Worm (Caenorhabditis elegans) whole organism, L2 larva: Measurements from ENCODE around the gene ncs-7.

ENCODE experiments used
- C34F6.9 ChIP-seq: fragments of 150-350 bp; optimal IDR thresholded peaks from 2 replicates; lab custom pipeline; 2014; ENCODE audit warnings: missing biosample characterization, missing genetic modification characterization
- F13H6.1 ChIP-seq: sonication (generic microtip); optimal IDR thresholded peaks from 2 replicates; lab custom pipeline; 2016; ENCODE audit warnings: missing genetic modification characterization, missing compliant biosample characterization
- R02D3.7 ChIP-seq: fragments of 150-350 bp; optimal IDR thresholded peaks from 2 replicates; lab custom pipeline; 2014; ENCODE audit warnings: missing biosample characterization, missing genetic modification characterization
- ZK546.5 ChIP-seq: sonication (generic microtip); optimal IDR thresholded peaks from 2 replicates; lab custom pipeline; 2017; ENCODE audit warnings: missing biosample characterization, missing genetic modification characterization
- aly-2 ChIP-seq: fragments of 150-350 bp; optimal IDR thresholded peaks from 2 replicates; lab custom pipeline; 2014; ENCODE audit warnings: missing biosample characterization, missing genetic modification characterization
- ama-1 ChIP-seq: fragments of 150-350 bp; optimal IDR thresholded peaks from 2 replicates; lab custom pipeline; 2018; ENCODE audit warnings: inconsistent platforms
- blmp-1 ChIP-seq: sonication (generic microtip); optimal IDR thresholded peaks from 2 replicates; lab custom pipeline; 2017; ENCODE audit warnings: missing genetic modification characterization, mild to moderate bottlenecking, missing compliant biosample characterization, antibody characterized with exemption, moderate library complexity; ENCODE audit not compliant: insufficient read depth
- ceh-16 ChIP-seq: fragments of 150-350 bp; optimal IDR thresholded peaks from 2 replicates; lab custom pipeline; 2014; ENCODE audit warnings: missing biosample characterization, missing genetic modification characterization
- ceh-82 ChIP-seq: fragments of 150-350 bp; optimal IDR thresholded peaks from 2 replicates; lab custom pipeline; 2014; ENCODE audit warnings: missing biosample characterization, missing genetic modification characterization
- crh-2 ChIP-seq: sonication (generic microtip); optimal IDR thresholded peaks from 2 replicates; lab custom pipeline; 2017; ENCODE audit warnings: missing biosample characterization, missing genetic modification characterization
- egl-27 ChIP-seq: sonication (generic microtip); optimal IDR thresholded peaks from 3 replicates; lab custom pipeline; 2017; ENCODE audit warnings: missing biosample characterization, missing genetic modification reagents, missing genetic modification characterization
- elt-3 ChIP-seq: sonication (generic microtip); optimal IDR thresholded peaks from 2 replicates; lab custom pipeline; 2017; ENCODE audit warnings: missing biosample characterization, missing genetic modification characterization
- fos-1 ChIP-seq: fragments of 150-350 bp; optimal IDR thresholded peaks from 2 replicates; lab custom pipeline; 2014; ENCODE audit warnings: missing biosample characterization, missing genetic modification characterization
- gmeb-1 ChIP-seq: fragments of 150-350 bp; optimal IDR thresholded peaks from 2 replicates; lab custom pipeline; 2014; ENCODE audit warnings: missing biosample characterization, missing genetic modification characterization
- lin-11 ChIP-seq: fragments of 150-350 bp; sonication (generic microtip); optimal IDR thresholded peaks from 2 replicates; lab custom pipeline; 2014; ENCODE audit warnings: missing biosample characterization, missing genetic modification characterization, inconsistent platforms, mixed read lengths
- lin-13 ChIP-seq: fragments of 150-350 bp; optimal IDR thresholded peaks from 2 replicates; lab custom pipeline; 2014; ENCODE audit warnings: missing biosample characterization, missing genetic modification reagents, missing genetic modification characterization
- lsy-2 ChIP-seq, 2 experiments: fragments of 150-350 bp in 1 of 2; sonication (generic microtip) in 1 of 2; optimal IDR thresholded peaks; 2 replicates each; lab custom pipeline; 2014 to 2017; ENCODE audit warnings: missing biosample characterization in 2 of 2, missing genetic modification characterization in 2 of 2
- mab-5 ChIP-seq: fragments of 150-350 bp; optimal IDR thresholded peaks from 2 replicates; lab custom pipeline; 2014; ENCODE audit warnings: missing biosample characterization, missing genetic modification characterization
- mbf-1 ChIP-seq: sonication (generic microtip); optimal IDR thresholded peaks from 2 replicates; lab custom pipeline; 2017; ENCODE audit warnings: missing biosample characterization, missing genetic modification characterization
- mdl-1 ChIP-seq, 2 experiments: fragments of 150-350 bp in 1 of 2; sonication (generic microtip) in 1 of 2; optimal IDR thresholded peaks; 2 replicates each; lab custom pipeline; 2017; ENCODE audit warnings: missing biosample characterization in 2 of 2, missing genetic modification characterization in 2 of 2
- nhr-10 ChIP-seq: sonication (generic microtip); optimal IDR thresholded peaks from 2 replicates; lab custom pipeline; 2017; ENCODE audit warnings: missing biosample characterization, missing genetic modification characterization
- nhr-11 ChIP-seq: fragments of 150-350 bp; optimal IDR thresholded peaks from 2 replicates; lab custom pipeline; 2014; ENCODE audit warnings: missing biosample characterization, missing genetic modification characterization
- nhr-12 ChIP-seq: fragments of 150-350 bp; optimal IDR thresholded peaks from 2 replicates; lab custom pipeline; 2014; ENCODE audit warnings: missing biosample characterization, missing genetic modification characterization
- nhr-129 ChIP-seq: fragments of 150-350 bp; optimal IDR thresholded peaks from 2 replicates; lab custom pipeline; 2014; ENCODE audit warnings: missing biosample characterization, missing genetic modification characterization
- nhr-21 ChIP-seq: fragments of 150-350 bp; optimal IDR thresholded peaks from 2 replicates; lab custom pipeline; 2014; ENCODE audit warnings: missing biosample characterization, missing genetic modification characterization
- nhr-23 ChIP-seq: fragments of 150-350 bp; optimal IDR thresholded peaks from 2 replicates; lab custom pipeline; 2014; ENCODE audit warnings: missing biosample characterization, missing genetic modification reagents, missing genetic modification characterization
- nhr-237 ChIP-seq: fragments of 150-350 bp; optimal IDR thresholded peaks from 2 replicates; lab custom pipeline; 2014; ENCODE audit warnings: missing biosample characterization, missing genetic modification characterization
- nhr-25 ChIP-seq: fragments of 150-350 bp; sonication (generic microtip); optimal IDR thresholded peaks from 3 replicates; lab custom pipeline; 2014; ENCODE audit warnings: missing biosample characterization, missing genetic modification characterization
- nhr-6 ChIP-seq: fragments of 150-350 bp; optimal IDR thresholded peaks from 2 replicates; lab custom pipeline; 2014; ENCODE audit warnings: missing biosample characterization, missing genetic modification characterization
- sem-4 ChIP-seq: fragments of 150-350 bp; optimal IDR thresholded peaks from 2 replicates; lab custom pipeline; 2014; ENCODE audit warnings: missing biosample characterization, missing genetic modification reagents, missing genetic modification characterization
- skn-1 ChIP-seq: sonication (generic microtip); optimal IDR thresholded peaks from 2 replicates; lab custom pipeline; 2017; ENCODE audit warnings: missing biosample characterization, missing genetic modification characterization
- sma-3 ChIP-seq: sonication (generic microtip); optimal IDR thresholded peaks from 2 replicates; lab custom pipeline; 2016; ENCODE audit warnings: missing genetic modification reagents, missing genetic modification characterization, missing compliant biosample characterization
- sma-9 ChIP-seq, 2 experiments: fragments of 150-350 bp in 1 of 2; sonication (generic microtip) in 1 of 2; optimal IDR thresholded peaks; 2 replicates each; lab custom pipeline; 2014 to 2016; ENCODE audit warnings: missing genetic modification characterization in 2 of 2, mild to moderate bottlenecking in 1 of 2, missing biosample characterization in 1 of 2, missing compliant biosample characterization in 1 of 2, missing genetic modification reagents in 1 of 2, moderate library complexity in 1 of 2
- snpc-4 ChIP-seq: fragments of 150-350 bp; optimal IDR thresholded peaks from 2 replicates; lab custom pipeline; 2014; ENCODE audit warnings: missing biosample characterization, missing genetic modification characterization
- unc-55 ChIP-seq: fragments of 150-350 bp; sonication (generic microtip); optimal IDR thresholded peaks from 3 replicates; lab custom pipeline; 2014; ENCODE audit warnings: missing biosample characterization, missing genetic modification reagents, missing genetic modification characterization
- unc-62 ChIP-seq: fragments of 150-350 bp; optimal IDR thresholded peaks from 2 replicates; lab custom pipeline; 2014; ENCODE audit warnings: missing biosample characterization, missing genetic modification reagents, missing genetic modification characterization
- zag-1 ChIP-seq: fragments of 150-350 bp; optimal IDR thresholded peaks from 2 replicates; lab custom pipeline; 2014; ENCODE audit warnings: missing biosample characterization, missing genetic modification characterization
- ztf-11 ChIP-seq: sonication (generic microtip); optimal IDR thresholded peaks from 2 replicates; lab custom pipeline; 2017; ENCODE audit warnings: missing biosample characterization, missing genetic modification characterization
- ztf-4 ChIP-seq: fragments of 150-350 bp; optimal IDR thresholded peaks from 2 replicates; lab custom pipeline; 2014; ENCODE audit warnings: missing biosample characterization, missing genetic modification characterization

The ncs-7 gene

DNA sequence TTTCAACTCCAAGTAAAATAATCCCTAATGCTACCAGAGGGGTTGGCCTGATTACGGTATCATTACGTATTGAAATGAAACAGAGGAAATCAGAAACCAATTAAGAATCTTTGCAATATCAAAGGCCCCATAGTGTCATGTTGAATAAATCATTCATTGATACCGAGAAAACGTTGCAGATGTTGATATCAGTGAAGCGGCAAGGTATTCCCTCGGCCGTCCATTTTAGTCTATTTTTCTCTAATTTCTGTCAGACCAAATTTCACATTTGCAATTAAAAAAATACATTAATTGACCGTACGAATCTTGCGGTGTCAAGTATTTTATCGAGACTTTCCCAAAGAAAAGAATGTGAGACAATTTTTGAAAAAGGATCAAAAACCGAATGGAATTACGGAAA, 19.9 kb downstream of the ncs-7 start:
- no peak for TF ChIP-seq nhr-129 (tag; lab: Kevin White, UChicago)
- no peak for TF ChIP-seq nhr-237 (tag; lab: Kevin White, UChicago)
- peak; percentile 17 for TF ChIP-seq blmp-1 (tag; lab: Kevin White, UChicago)
- peak; percentile 76 for TF ChIP-seq sma-9 (GFP tag; optimal IDR thresholded peaks at IDR 0.05; lab: Kevin White, UChicago)
- no peak for TF ChIP-seq sma-9 (tag; optimal IDR thresholded peaks at IDR 0.05; lab: Kevin White, UChicago)
- TF ChIP-seq lsy-2 (tag; optimal IDR thresholded peaks at IDR 0.05; lab: Kevin White, UChicago) = no peak
- no peak for TF ChIP-seq ZK546.5 (tag; lab: Kevin White, UChicago)
- no peak for TF ChIP-seq C34F6.9 (tag; lab: Kevin White, UChicago)

DNA sequence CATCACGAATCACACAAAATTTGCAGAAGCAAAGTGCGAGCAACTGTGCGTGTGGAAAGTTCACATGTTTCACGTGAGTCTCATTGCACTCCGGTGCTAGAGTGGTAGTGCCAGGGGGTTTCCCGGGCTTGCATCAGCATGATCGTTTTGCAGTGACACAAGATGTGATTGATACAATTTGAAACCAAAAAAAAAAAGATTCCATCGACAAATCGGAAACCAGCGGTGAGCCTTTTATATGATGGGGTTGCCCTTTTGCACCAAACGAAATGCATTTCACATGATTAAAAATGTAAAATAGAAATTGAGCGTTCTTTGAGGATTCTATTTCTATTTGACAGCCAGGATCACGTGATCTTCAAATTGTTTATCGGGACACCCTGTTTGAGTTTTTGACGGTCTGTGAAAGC, 22.0 kb downstream of the ncs-7 start:
- TF ChIP-seq nhr-6 (no peak), sma-3 (GFP tag; lab: Kevin White, UChicago) (peak; percentile 4), nhr-129 (tag; lab: Kevin White, UChicago) (peak; percentile 89), unc-62 (no peak), fos-1 (tag; lab: Kevin White, UChicago) (peak; percentile 35), sma-9 (GFP tag; optimal IDR thresholded peaks at IDR 0.05; lab: Kevin White, UChicago) (peak; percentile 92), sma-9 (tag; optimal IDR thresholded peaks at IDR 0.05; lab: Kevin White, UChicago) (no peak), mdl-1 (tag; optimal IDR thresholded peaks at IDR 0.05; lab: Kevin White, UChicago) (peak; percentile 35 to 36), ceh-16 (tag; lab: Kevin White, UChicago) (no peak), snpc-4 (no peak), nhr-21 (peak; percentile 55), lsy-2 (tag; optimal IDR thresholded peaks at IDR 0.05; lab: Kevin White, UChicago) (peak in 1 of 2 experiments; percentile 49), nhr-25 (tag; lab: Kevin White, UChicago) (no peak), elt-3 (no peak), crh-2 (tag; lab: Kevin White, UChicago) (peak; percentile 51), F13H6.1 (tag; lab: Kevin White, UChicago) (peak; percentile 42), ztf-11 (no peak)
- TF ChIP-seq, all 48 proteins: peak for 9

DNA sequence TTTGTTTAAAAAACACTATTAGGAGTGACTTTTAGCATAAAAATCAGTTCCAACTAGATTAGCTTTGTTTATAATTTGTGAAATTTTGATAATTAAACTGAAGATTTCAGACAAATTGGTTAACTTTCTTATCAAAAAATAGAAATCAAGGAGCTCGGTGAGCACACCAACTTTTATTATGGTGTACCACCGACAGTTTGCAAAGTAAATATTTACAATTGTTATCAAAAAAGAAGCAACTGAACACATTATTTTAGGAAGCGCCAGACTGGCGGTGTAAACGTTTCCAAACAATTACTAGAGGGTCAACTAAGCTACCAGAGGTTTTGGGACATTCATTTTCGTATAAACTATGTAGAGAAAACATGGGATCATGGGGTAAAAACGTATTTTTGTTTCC, 23.2 kb downstream of the ncs-7 start:
- no peak for TF ChIP-seq ama-1 (lab: Kevin White, UChicago)
- TF ChIP-seq nhr-12 (tag; lab: Kevin White, UChicago) = no peak
- peak; percentile 5 for TF ChIP-seq F13H6.1 (tag; lab: Kevin White, UChicago)
- peak; percentile 29 for TF ChIP-seq sma-9 (GFP tag; optimal IDR thresholded peaks at IDR 0.05; lab: Kevin White, UChicago)
- TF ChIP-seq sma-9 (tag; optimal IDR thresholded peaks at IDR 0.05; lab: Kevin White, UChicago) = no peak
- TF ChIP-seq ztf-11 = no peak
- no peak for TF ChIP-seq mbf-1 (tag; lab: Kevin White, UChicago)

DNA sequence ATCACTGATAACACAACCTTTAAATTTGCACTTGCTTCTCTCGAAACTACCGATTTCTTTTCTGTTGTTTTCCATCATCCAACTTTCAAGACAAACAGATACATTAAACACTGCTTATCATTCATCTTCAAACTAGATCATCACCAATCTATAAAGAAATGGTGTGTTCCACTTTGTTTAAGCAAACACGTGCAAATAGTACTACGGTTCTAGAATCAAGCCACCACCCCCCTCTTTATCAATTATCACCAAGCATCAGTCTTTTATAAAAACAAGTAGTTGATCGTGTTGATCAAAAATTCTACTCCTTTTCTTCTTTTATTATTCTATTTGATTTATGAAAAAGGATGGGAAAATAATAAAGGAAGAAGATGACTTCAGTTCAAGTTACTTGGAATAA, 24.1 kb downstream of the ncs-7 start:
- TF ChIP-seq egl-27 (tag; lab: Kevin White, UChicago) (peak; percentile 8), mdl-1 (tag; optimal IDR thresholded peaks at IDR 0.05; lab: Kevin White, UChicago) (peak; percentile 30 to 66), sma-3 (GFP tag; lab: Kevin White, UChicago) (peak; percentile 46), blmp-1 (tag; lab: Kevin White, UChicago) (peak; percentile 36), gmeb-1 (tag; lab: Kevin White, UChicago) (peak; percentile 25), ztf-11 (no peak), nhr-21 (peak; percentile 50), skn-1 (tag; lab: Kevin White, UChicago) (no peak), nhr-25 (tag; lab: Kevin White, UChicago) (peak; percentile 85), lsy-2 (tag; optimal IDR thresholded peaks at IDR 0.05; lab: Kevin White, UChicago) (peak in 1 of 2 experiments; percentile 28), crh-2 (tag; lab: Kevin White, UChicago) (peak; percentile 56), nhr-11 (tag; lab: Kevin White, UChicago) (no peak), sma-9 (GFP tag; optimal IDR thresholded peaks at IDR 0.05; lab: Kevin White, UChicago) (peak; percentile 80), sma-9 (tag; optimal IDR thresholded peaks at IDR 0.05; lab: Kevin White, UChicago) (no peak)
- TF ChIP-seq, all 48 proteins: peak for 10

DNA sequence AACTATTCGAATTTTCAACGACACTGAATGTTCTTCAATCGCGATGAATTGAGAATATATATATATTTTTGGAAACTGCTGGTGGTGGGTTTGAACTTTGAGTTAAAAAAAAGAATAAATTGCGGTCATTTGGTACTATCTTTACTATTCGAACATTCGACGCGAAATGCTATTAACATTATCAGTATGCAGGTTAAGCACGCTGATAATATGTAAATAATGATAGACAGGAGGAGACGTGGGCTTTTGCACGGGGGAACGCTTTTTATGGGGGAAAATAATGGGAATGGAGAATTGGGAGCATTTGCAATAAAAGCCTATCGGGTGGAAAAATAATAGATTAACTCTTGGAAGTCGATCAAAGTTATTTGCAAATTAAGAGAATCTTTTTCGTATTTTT, 24.6 kb downstream of the ncs-7 start:
- TF ChIP-seq sma-9 (GFP tag; optimal IDR thresholded peaks at IDR 0.05; lab: Kevin White, UChicago) (peak; percentile 18), sma-9 (tag; optimal IDR thresholded peaks at IDR 0.05; lab: Kevin White, UChicago) (no peak), fos-1 (tag; lab: Kevin White, UChicago) (peak; percentile 73), ama-1 (lab: Kevin White, UChicago) (no peak)

DNA sequence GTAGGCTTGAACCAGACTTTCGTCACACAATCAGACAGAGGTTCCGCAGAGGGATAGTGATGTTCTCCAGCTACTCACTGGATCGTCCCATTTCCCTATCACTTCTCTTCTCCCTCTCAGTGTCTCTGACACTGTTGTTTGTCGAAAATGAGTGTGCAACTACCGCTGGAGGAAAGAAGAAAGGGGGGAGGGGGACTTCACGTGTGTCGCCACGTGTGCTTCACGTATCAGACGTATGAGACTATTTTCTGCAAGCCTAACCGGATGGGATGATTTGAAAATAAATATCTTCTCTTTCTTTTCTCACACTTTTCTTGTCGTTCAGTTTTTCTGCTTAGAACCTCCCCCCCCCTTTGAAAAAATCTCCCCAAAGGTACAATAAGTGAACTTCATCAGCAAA, 26.4 kb downstream of the ncs-7 start, which contains the start of gene H18N23.2:
H18N23.2 (minus strand) TSS at position 82 of the 400 bp plus-strand sequence.
- TF ChIP-seq elt-3 (no peak), aly-2 (tag; lab: Kevin White, UChicago) (no peak), ceh-16 (tag; lab: Kevin White, UChicago) (no peak), nhr-12 (tag; lab: Kevin White, UChicago) (no peak), sem-4 (peak; percentile 44), mbf-1 (tag; lab: Kevin White, UChicago) (no peak), zag-1 (tag; lab: Kevin White, UChicago) (no peak), mab-5 (tag; lab: Kevin White, UChicago) (no peak), ceh-82 (tag; lab: Kevin White, UChicago) (no peak), nhr-25 (tag; lab: Kevin White, UChicago) (peak; percentile 83), nhr-6 (no peak), egl-27 (tag; lab: Kevin White, UChicago) (peak; percentile 69), ztf-4 (no peak), unc-62 (no peak), mdl-1 (tag; optimal IDR thresholded peaks at IDR 0.05; lab: Kevin White, UChicago) (peak; percentile 9 to 90), nhr-10 (tag; lab: Kevin White, UChicago) (no peak), lin-13 (GFP tag; lab: Kevin White, UChicago) (no peak), unc-55 (GFP tag; lab: Kevin White, UChicago) (no peak), R02D3.7 (tag; lab: Kevin White, UChicago) (no peak), nhr-23 (tag; lab: Kevin White, UChicago) (no peak), lin-11 (tag; lab: Kevin White, UChicago) (no peak), ama-1 (lab: Kevin White, UChicago) (no peak)
